Fruit fly (Drosophila melanogaster): Measurements from ENCODE around the gene Dnai2.

DNA sequence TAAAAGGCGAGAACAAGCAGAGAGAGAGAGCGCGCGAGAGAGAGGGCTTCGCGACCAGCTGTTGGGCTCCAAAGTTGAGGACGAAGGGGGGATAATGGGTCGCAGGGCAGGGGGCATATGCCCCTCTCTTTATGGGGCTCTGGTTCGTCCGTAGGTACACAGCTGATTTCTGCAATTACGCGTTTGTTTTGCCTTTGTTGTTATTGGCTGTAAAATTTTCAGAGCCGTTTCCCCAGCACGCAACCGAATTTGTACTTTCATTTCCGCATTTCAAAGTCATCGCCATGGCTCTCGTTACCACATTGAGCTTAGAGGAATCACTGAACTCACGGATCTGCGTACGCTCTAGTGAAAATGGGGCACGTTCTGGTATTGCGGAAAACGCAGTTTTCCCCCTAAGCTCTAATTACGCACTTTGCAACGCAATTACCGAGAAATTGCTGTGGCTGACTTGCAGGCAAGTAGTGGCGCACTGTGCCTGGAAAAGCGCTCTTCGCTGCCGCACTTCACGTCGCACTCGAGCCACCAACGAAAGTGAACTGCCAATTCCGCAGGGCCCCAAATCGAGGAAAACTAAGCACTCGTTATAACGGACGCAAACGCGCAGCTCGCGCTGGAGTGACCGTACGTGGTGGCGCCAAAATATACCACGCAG lies 9.0 kb upstream of the Dnai2 start, which contains the start of gene CG11658:
- TF ChIP-seq EcR (GFP tag; optimal IDR thresholded peaks at IDR 0.05) (no peak), CG8478 (optimal IDR thresholded peaks at IDR 0.05) (no peak)

Data from whole organism.